Worm (Caenorhabditis elegans): ENCODE data around the gene F53A9.1.

Gene F53A9.1

ce11 chrX:8697517-8697916, 13.9 kb upstream of the F53A9.1 start, which contains the start of gene frpr-8:
Gene frpr-8, plus strand, starts transcription at chrX:8697817.
- TF ChIP-seq med-1 (GFP tag; optimal IDR thresholded peaks at IDR 0.05; ENCODE audit: insufficient read depth) (no peak), tab-1 (GFP tag; IDR thresholded peaks at IDR 0.05) (no peak), flt-1 (GFP tag; IDR thresholded peaks at IDR 0.05) (no peak), ref-1 (GFP tag; conservative IDR thresholded peaks at IDR 0.05) (no peak), klf-2 (GFP tag; conservative IDR thresholded peaks at IDR 0.05) (no peak), ztf-23 (GFP tag; IDR thresholded peaks at IDR 0.05) (no peak), cog-1 (tag; optimal IDR thresholded peaks at IDR 0.05) (no peak), T22C8.4 (GFP tag; IDR thresholded peaks at IDR 0.05) (no peak), ztf-29 (GFP tag; IDR thresholded peaks at IDR 0.05) (no peak)

ce11 chrX:8703664-8704356, 7.6 kb upstream of the F53A9.1 start, which contains the start of gene jbts-14:
Gene jbts-14, plus strand, starts transcription at chrX:8704306.
- TF ChIP-seq med-1 (GFP tag; optimal IDR thresholded peaks at IDR 0.05; ENCODE audit: insufficient read depth): no peak
- TF ChIP-seq tab-1 (GFP tag; IDR thresholded peaks at IDR 0.05): no peak
- no peak for TF ChIP-seq cog-1 (tag; optimal IDR thresholded peaks at IDR 0.05)
- TF ChIP-seq flt-1 (GFP tag; IDR thresholded peaks at IDR 0.05): no peak
- no peak for TF ChIP-seq T22C8.4 (GFP tag; IDR thresholded peaks at IDR 0.05)
- no peak for TF ChIP-seq ztf-23 (GFP tag; IDR thresholded peaks at IDR 0.05)
- no peak for TF ChIP-seq ref-1 (GFP tag; conservative IDR thresholded peaks at IDR 0.05)
- TF ChIP-seq klf-2 (GFP tag; conservative IDR thresholded peaks at IDR 0.05): no peak
- no peak for TF ChIP-seq ztf-29 (GFP tag; IDR thresholded peaks at IDR 0.05)

- TF ChIP-seq klf-2 (GFP tag; conservative IDR thresholded peaks at IDR 0.05) (no peak), med-1 (GFP tag; optimal IDR thresholded peaks at IDR 0.05; ENCODE audit: insufficient read depth) (no peak), flt-1 (GFP tag; IDR thresholded peaks at IDR 0.05) (no peak), tab-1 (GFP tag; IDR thresholded peaks at IDR 0.05) (no peak), ztf-29 (GFP tag; IDR thresholded peaks at IDR 0.05) (no peak), T22C8.4 (GFP tag; IDR thresholded peaks at IDR 0.05) (no peak), cog-1 (tag; optimal IDR thresholded peaks at IDR 0.05) (no peak), ztf-23 (GFP tag; IDR thresholded peaks at IDR 0.05) (no peak), ref-1 (GFP tag; conservative IDR thresholded peaks at IDR 0.05) (no peak)
Observed at ce11 chrX:8704830-8705229, 6.6 kb upstream of the F53A9.1 start.

ce11 chrX:8708053-8708452, 3.3 kb upstream of the F53A9.1 start, which contains the start of gene F53A9.3:
Gene F53A9.3, plus strand, starts transcription at chrX:8708353.
- TF ChIP-seq cog-1 (tag; optimal IDR thresholded peaks at IDR 0.05): no peak
- no peak for TF ChIP-seq ztf-23 (GFP tag; IDR thresholded peaks at IDR 0.05)
- TF ChIP-seq tab-1 (GFP tag; IDR thresholded peaks at IDR 0.05): no peak
- no peak for TF ChIP-seq flt-1 (GFP tag; IDR thresholded peaks at IDR 0.05)
- TF ChIP-seq klf-2 (GFP tag; conservative IDR thresholded peaks at IDR 0.05): no peak
- TF ChIP-seq ztf-29 (GFP tag; IDR thresholded peaks at IDR 0.05): no peak
- TF ChIP-seq med-1 (GFP tag; optimal IDR thresholded peaks at IDR 0.05; ENCODE audit: insufficient read depth): no peak
- no peak for TF ChIP-seq T22C8.4 (GFP tag; IDR thresholded peaks at IDR 0.05)
- no peak for TF ChIP-seq ref-1 (GFP tag; conservative IDR thresholded peaks at IDR 0.05)

ce11 chrX:8709424-8709823, 2.0 kb upstream of the F53A9.1 start, which contains the start of gene kreg-1:
Gene kreg-1, plus strand, starts transcription at chrX:8709764.
- TF ChIP-seq flt-1 (GFP tag; IDR thresholded peaks at IDR 0.05) (no peak), ztf-29 (GFP tag; IDR thresholded peaks at IDR 0.05) (no peak), cog-1 (tag; optimal IDR thresholded peaks at IDR 0.05) (no peak), T22C8.4 (GFP tag; IDR thresholded peaks at IDR 0.05) (no peak), ztf-23 (GFP tag; IDR thresholded peaks at IDR 0.05) (no peak), med-1 (GFP tag; optimal IDR thresholded peaks at IDR 0.05; ENCODE audit: insufficient read depth) (no peak), klf-2 (GFP tag; conservative IDR thresholded peaks at IDR 0.05) (no peak), tab-1 (GFP tag; IDR thresholded peaks at IDR 0.05) (no peak), ref-1 (GFP tag; conservative IDR thresholded peaks at IDR 0.05) (no peak)

- TF ChIP-seq cog-1 (tag; optimal IDR thresholded peaks at IDR 0.05) (no peak), ztf-23 (GFP tag; IDR thresholded peaks at IDR 0.05) (no peak), tab-1 (GFP tag; IDR thresholded peaks at IDR 0.05) (no peak), klf-2 (GFP tag; conservative IDR thresholded peaks at IDR 0.05) (no peak), ref-1 (GFP tag; conservative IDR thresholded peaks at IDR 0.05) (no peak), T22C8.4 (GFP tag; IDR thresholded peaks at IDR 0.05) (no peak), ztf-29 (GFP tag; IDR thresholded peaks at IDR 0.05) (no peak), flt-1 (GFP tag; IDR thresholded peaks at IDR 0.05) (no peak), med-1 (GFP tag; optimal IDR thresholded peaks at IDR 0.05; ENCODE audit: insufficient read depth) (no peak)
Observed at ce11 chrX:8712662-8713061, 1.3 kb downstream of the F53A9.1 start.

- no peak for TF ChIP-seq klf-2 (GFP tag; conservative IDR thresholded peaks at IDR 0.05)
- TF ChIP-seq ztf-23 (GFP tag; IDR thresholded peaks at IDR 0.05): no peak
- TF ChIP-seq flt-1 (GFP tag; IDR thresholded peaks at IDR 0.05): no peak
- TF ChIP-seq ref-1 (GFP tag; conservative IDR thresholded peaks at IDR 0.05): no peak
- TF ChIP-seq cog-1 (tag; optimal IDR thresholded peaks at IDR 0.05): no peak
- no peak for TF ChIP-seq T22C8.4 (GFP tag; IDR thresholded peaks at IDR 0.05)
- TF ChIP-seq med-1 (GFP tag; optimal IDR thresholded peaks at IDR 0.05; ENCODE audit: insufficient read depth): no peak
- TF ChIP-seq ztf-29 (GFP tag; IDR thresholded peaks at IDR 0.05): no peak
- no peak for TF ChIP-seq tab-1 (GFP tag; IDR thresholded peaks at IDR 0.05)
Observed at ce11 chrX:8713754-8714295, 2.4 kb downstream of the F53A9.1 start, which contains the start of gene F53A9.6. Gene F53A9.6, minus strand, starts transcription at chrX:8713804.

ce11 chrX:8714845-8715244, 3.5 kb downstream of the F53A9.1 start:
- no peak for TF ChIP-seq klf-2 (GFP tag; conservative IDR thresholded peaks at IDR 0.05)
- no peak for TF ChIP-seq med-1 (GFP tag; optimal IDR thresholded peaks at IDR 0.05; ENCODE audit: insufficient read depth)
- no peak for TF ChIP-seq ref-1 (GFP tag; conservative IDR thresholded peaks at IDR 0.05)
- TF ChIP-seq tab-1 (GFP tag; IDR thresholded peaks at IDR 0.05): no peak
- TF ChIP-seq ztf-29 (GFP tag; IDR thresholded peaks at IDR 0.05): no peak
- TF ChIP-seq flt-1 (GFP tag; IDR thresholded peaks at IDR 0.05): no peak
- TF ChIP-seq ztf-23 (GFP tag; IDR thresholded peaks at IDR 0.05): no peak
- no peak for TF ChIP-seq T22C8.4 (GFP tag; IDR thresholded peaks at IDR 0.05)
- no peak for TF ChIP-seq cog-1 (tag; optimal IDR thresholded peaks at IDR 0.05)

ce11 chrX:8716822-8717221, 5.4 kb downstream of the F53A9.1 start, which contains the start of gene F53A9.7:
Gene F53A9.7, minus strand, starts transcription at chrX:8716922.
- no peak for TF ChIP-seq klf-2 (GFP tag; conservative IDR thresholded peaks at IDR 0.05)
- no peak for TF ChIP-seq flt-1 (GFP tag; IDR thresholded peaks at IDR 0.05)
- TF ChIP-seq med-1 (GFP tag; optimal IDR thresholded peaks at IDR 0.05; ENCODE audit: insufficient read depth): no peak
- TF ChIP-seq ztf-29 (GFP tag; IDR thresholded peaks at IDR 0.05): no peak
- TF ChIP-seq tab-1 (GFP tag; IDR thresholded peaks at IDR 0.05): no peak
- no peak for TF ChIP-seq cog-1 (tag; optimal IDR thresholded peaks at IDR 0.05)
- no peak for TF ChIP-seq ref-1 (GFP tag; conservative IDR thresholded peaks at IDR 0.05)
- TF ChIP-seq ztf-23 (GFP tag; IDR thresholded peaks at IDR 0.05): no peak
- TF ChIP-seq T22C8.4 (GFP tag; IDR thresholded peaks at IDR 0.05): no peak
